Worm (Caenorhabditis elegans) whole organism, L1 larva: Measurements from ENCODE around the gene M28.8.

Experiments used
- alr-1 ChIP-seq: fragments of 200-800 bp; sonication (Bioruptor generic); optimal IDR thresholded peaks from 2 replicates; lab custom pipeline; 2018; ENCODE audit warnings: borderline replicate concordance, mild to moderate bottlenecking, missing genetic modification characterization, missing compliant biosample characterization
- aly-2 ChIP-seq: fragments of 150-350 bp; optimal IDR thresholded peaks from 2 replicates; lab custom pipeline; 2014; ENCODE audit warnings: missing biosample characterization, missing genetic modification characterization
- ceh-63 ChIP-seq: fragments of 200-800 bp; sonication (Bioruptor generic); optimal IDR thresholded peaks from 2 replicates; lab custom pipeline; 2018; ENCODE audit warnings: mild to moderate bottlenecking, missing genetic modification characterization, missing compliant biosample characterization
- ceh-88 ChIP-seq: fragments of 200-800 bp; sonication (Bioruptor generic); IDR thresholded peaks from 2 replicates; pipeline ENCODE4 v1.3.6; 2022; ENCODE audit warnings: missing genetic modification characterization, missing compliant biosample characterization
- ces-1 ChIP-seq: fragments of 150-350 bp; optimal IDR thresholded peaks from 2 replicates; lab custom pipeline; 2014; ENCODE audit warnings: missing biosample characterization, missing genetic modification reagents, missing genetic modification characterization
- dpl-1 ChIP-seq, 3 experiments: fragments of 150-350 bp in 2 of 3; sonication (generic microtip) in 1 of 3; optimal IDR thresholded peaks; 2 replicates each; lab custom pipeline; 2014 to 2017; ENCODE audit warnings: missing biosample characterization in 3 of 3, missing genetic modification characterization in 3 of 3, missing genetic modification reagents in 3 of 3
- dsc-1 ChIP-seq: sonication (generic microtip); optimal IDR thresholded peaks from 2 replicates; lab custom pipeline; 2016; ENCODE audit warnings: mild to moderate bottlenecking, missing genetic modification characterization, missing compliant biosample characterization
- efl-1 ChIP-seq, 4 experiments: fragments of 150-350 bp; optimal IDR thresholded peaks in 3 of 4; peaks in 1 of 4; 1 replicate in 1 of 4; 2 replicates in 3 of 4; lab custom pipeline; 2014; ENCODE audit warnings: missing biosample characterization in 2 of 4, missing genetic modification characterization in 2 of 4, missing genetic modification reagents in 2 of 4
- efl-3 ChIP-seq: fragments of 200-800 bp; sonication (Bioruptor generic); optimal IDR thresholded peaks from 2 replicates; lab custom pipeline; 2018; ENCODE audit warnings: mild to moderate bottlenecking, missing genetic modification characterization, missing compliant biosample characterization
- egl-13 ChIP-seq: sonication (generic microtip); optimal IDR thresholded peaks from 2 replicates; lab custom pipeline; 2016; ENCODE audit warnings: missing genotype, missing genetic modification reagents, missing genetic modification characterization, missing compliant biosample characterization
- elt-2 ChIP-seq: sonication (generic microtip); optimal IDR thresholded peaks from 2 replicates; lab custom pipeline; 2016; ENCODE audit warnings: missing genetic modification characterization, mild to moderate bottlenecking, inconsistent platforms, missing compliant biosample characterization, missing genetic modification reagents
- elt-3 ChIP-seq, 6 experiments: fragments of 150-350 bp in 1 of 6; sonication (generic microtip); optimal IDR thresholded peaks; 2 replicates each; lab custom pipeline; 2017 to 2018; ENCODE audit warnings: missing biosample characterization in 6 of 6, missing genetic modification characterization in 6 of 6, inconsistent platforms in 1 of 6
- ets-5 ChIP-seq: fragments of 200-800 bp; sonication (Bioruptor generic); IDR thresholded peaks from 2 replicates; pipeline ENCODE4 v1.3.6; 2022; ENCODE audit warnings: missing genetic modification characterization, missing compliant biosample characterization
- fkh-8 ChIP-seq: sonication (generic microtip); optimal IDR thresholded peaks from 2 replicates; lab custom pipeline; 2016; ENCODE audit warnings: mild to moderate bottlenecking, missing genetic modification characterization, missing compliant biosample characterization
- hlh-17 ChIP-seq: fragments of 200-800 bp; sonication (Bioruptor generic); optimal IDR thresholded peaks from 2 replicates; lab custom pipeline; 2018; ENCODE audit warnings: missing genetic modification characterization, mild to moderate bottlenecking, missing compliant biosample characterization, moderate library complexity, borderline replicate concordance
- lin-13 ChIP-seq: fragments of 150-350 bp; optimal IDR thresholded peaks from 2 replicates; lab custom pipeline; 2014; ENCODE audit warnings: missing biosample characterization, missing genetic modification reagents, missing genetic modification characterization
- lin-39 ChIP-seq: fragments of 150-350 bp; optimal IDR thresholded peaks from 2 replicates; lab custom pipeline; 2014; ENCODE audit warnings: missing biosample characterization, missing genetic modification reagents, missing genetic modification characterization
- lsy-2 ChIP-seq, 2 experiments: fragments of 150-350 bp; optimal IDR thresholded peaks; 2 replicates each; lab custom pipeline; 2014; ENCODE audit warnings: missing biosample characterization in 2 of 2, missing genetic modification characterization in 2 of 2
- mab-9 ChIP-seq: fragments of 200-800 bp; sonication (Bioruptor generic); IDR thresholded peaks from 2 replicates; pipeline ENCODE4 v1.3.6; 2022; ENCODE audit warnings: missing genetic modification reagents, missing genetic modification characterization, missing compliant biosample characterization
- mef-2 ChIP-seq: fragments of 150-350 bp; optimal IDR thresholded peaks from 2 replicates; lab custom pipeline; 2014; ENCODE audit warnings: missing biosample characterization, missing genetic modification characterization
- nhr-11 ChIP-seq: fragments of 150-350 bp; optimal IDR thresholded peaks from 2 replicates; lab custom pipeline; 2014; ENCODE audit warnings: missing biosample characterization, missing genetic modification characterization
- nhr-12 ChIP-seq: sonication (generic microtip); optimal IDR thresholded peaks from 2 replicates; lab custom pipeline; 2017; ENCODE audit warnings: missing biosample characterization, missing genetic modification characterization
- nhr-237 ChIP-seq: fragments of 150-350 bp; optimal IDR thresholded peaks from 2 replicates; lab custom pipeline; 2014; ENCODE audit warnings: missing biosample characterization, missing genetic modification characterization
- nhr-28 ChIP-seq: fragments of 150-350 bp; optimal IDR thresholded peaks from 2 replicates; lab custom pipeline; 2014; ENCODE audit warnings: missing biosample characterization, missing genetic modification characterization
- nhr-77 ChIP-seq: fragments of 150-350 bp; optimal IDR thresholded peaks from 2 replicates; lab custom pipeline; 2014; ENCODE audit warnings: missing biosample characterization, missing genetic modification characterization
- nhr-84 ChIP-seq: sonication (generic microtip); optimal IDR thresholded peaks from 2 replicates; lab custom pipeline; 2017; ENCODE audit warnings: missing biosample characterization, missing genetic modification characterization
- pag-3 ChIP-seq: sonication (generic microtip); optimal IDR thresholded peaks from 2 replicates; lab custom pipeline; 2017; ENCODE audit warnings: missing genetic modification characterization, mild to moderate bottlenecking, missing compliant biosample characterization, antibody characterized with exemption, borderline replicate concordance; ENCODE audit not compliant: insufficient read depth
- pax-3 ChIP-seq: fragments of 200-800 bp; sonication (Bioruptor generic); optimal IDR thresholded peaks from 2 replicates; lab custom pipeline; 2018; ENCODE audit warnings: mild to moderate bottlenecking, missing genetic modification characterization, moderate library complexity, missing compliant biosample characterization
- skn-1 ChIP-seq: fragments of 150-350 bp; optimal IDR thresholded peaks from 2 replicates; lab custom pipeline; 2014; ENCODE audit warnings: missing biosample characterization, missing genetic modification characterization
- snu-23 ChIP-seq: sonication (generic microtip); optimal IDR thresholded peaks from 2 replicates; lab custom pipeline; 2016; ENCODE audit warnings: missing genetic modification characterization, missing compliant biosample characterization
- sox-4 ChIP-seq: sonication (generic microtip); optimal IDR thresholded peaks from 2 replicates; lab custom pipeline; 2016; ENCODE audit warnings: missing genetic modification characterization, missing compliant biosample characterization
- swsn-7 ChIP-seq: sonication (generic microtip); optimal IDR thresholded peaks from 2 replicates; lab custom pipeline; 2016; ENCODE audit warnings: missing genetic modification characterization, missing compliant biosample characterization
- unc-30 ChIP-seq: sonication (generic microtip); optimal IDR thresholded peaks from 2 replicates; lab custom pipeline; 2017; ENCODE audit warnings: missing biosample characterization, missing genetic modification characterization
- unc-62 ChIP-seq: fragments of 150-350 bp; optimal IDR thresholded peaks from 2 replicates; lab custom pipeline; 2014; ENCODE audit warnings: missing biosample characterization, missing genetic modification reagents, missing genetic modification characterization
- unc-98 ChIP-seq: fragments of 200-800 bp; sonication (Bioruptor generic); IDR thresholded peaks from 2 replicates; pipeline ENCODE4 v1.3.6; 2022; ENCODE audit warnings: missing genetic modification characterization, missing compliant biosample characterization
- zag-1 ChIP-seq: fragments of 150-350 bp; optimal IDR thresholded peaks from 2 replicates; lab custom pipeline; 2014; ENCODE audit warnings: missing biosample characterization, missing genetic modification characterization
- zip-4 ChIP-seq: fragments of 200-800 bp; sonication (Bioruptor generic); optimal IDR thresholded peaks from 2 replicates; lab custom pipeline; 2018; ENCODE audit warnings: mild to moderate bottlenecking, missing genetic modification characterization, moderate library complexity, missing compliant biosample characterization
- ztf-11 ChIP-seq, 2 experiments: sonication (generic microtip); optimal IDR thresholded peaks; 2 replicates each; lab custom pipeline; 2016 to 2017; ENCODE audit warnings: missing genetic modification characterization in 2 of 2, missing biosample characterization in 1 of 2, missing compliant biosample characterization in 1 of 2
- ztf-4 ChIP-seq: fragments of 150-350 bp; optimal IDR thresholded peaks from 2 replicates; lab custom pipeline; 2014; ENCODE audit warnings: missing biosample characterization, missing genetic modification characterization

M28.8 gene

DNA sequence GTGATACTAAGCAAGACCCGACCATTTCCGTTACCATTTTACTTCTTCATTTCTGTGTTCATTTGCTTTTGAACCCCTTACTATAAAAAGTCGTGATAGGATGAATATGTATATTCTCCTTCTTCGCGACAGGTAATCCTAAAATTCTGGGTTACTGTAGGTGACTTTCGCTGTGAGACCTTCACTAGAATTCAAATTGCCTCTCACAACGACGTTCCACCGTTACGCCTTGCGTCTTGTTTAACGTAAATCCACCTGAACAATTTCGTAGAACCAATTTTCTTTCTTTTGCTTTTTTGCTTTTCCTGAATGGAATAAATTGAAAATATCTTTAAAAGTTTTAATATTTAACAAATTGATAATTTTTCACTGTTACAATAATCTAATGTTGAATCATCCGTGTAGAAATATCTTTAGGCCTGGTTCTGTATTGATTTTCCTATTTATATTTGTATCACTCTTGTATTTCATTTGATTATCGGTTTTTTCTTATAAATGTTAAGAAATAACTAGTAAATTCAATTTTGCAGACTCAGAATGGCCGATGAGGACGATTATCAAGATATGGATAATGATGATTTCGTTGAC lies 49.1 kb upstream of the M28.8 start, which contains the start of gene rpb-6 (continued):
- no peak for TF ChIP-seq zip-4 (GFP tag; lab: Kevin White, UChicago)
- TF ChIP-seq nhr-84: no peak
- TF ChIP-seq ces-1 (GFP tag; lab: Kevin White, UChicago): no peak
- no peak for TF ChIP-seq elt-2
- TF ChIP-seq mab-9 (GFP tag; lab: Robert Waterston, UW): no peak
- no peak for TF ChIP-seq unc-30 (tag; lab: Kevin White, UChicago)
- TF ChIP-seq unc-62 (GFP tag; lab: Kevin White, UChicago): no peak
- TF ChIP-seq hlh-17 (GFP tag; lab: Kevin White, UChicago): no peak
- no peak for TF ChIP-seq fkh-8 (tag; lab: Kevin White, UChicago)
- no peak for TF ChIP-seq aly-2 (tag; lab: Kevin White, UChicago)
- TF ChIP-seq elt-3 (tag; optimal IDR thresholded peaks at IDR 0.05; lab: Kevin White, UChicago): peak in 1 of 6 experiments; percentile 2
- TF ChIP-seq lsy-2 (tag; optimal IDR thresholded peaks at IDR 0.05; lab: Kevin White, UChicago): peak; percentile 52 to 86
- peak; percentile 17 for TF ChIP-seq snu-23 (GFP tag; lab: Kevin White, UChicago)
- TF ChIP-seq ceh-63 (GFP tag; lab: Kevin White, UChicago): no peak
- no peak for TF ChIP-seq mef-2 (tag; lab: Kevin White, UChicago)
- no peak for TF ChIP-seq ceh-88 (GFP tag; lab: Robert Waterston, UW)
- TF ChIP-seq, all 84 proteins: peak for 15

DNA sequence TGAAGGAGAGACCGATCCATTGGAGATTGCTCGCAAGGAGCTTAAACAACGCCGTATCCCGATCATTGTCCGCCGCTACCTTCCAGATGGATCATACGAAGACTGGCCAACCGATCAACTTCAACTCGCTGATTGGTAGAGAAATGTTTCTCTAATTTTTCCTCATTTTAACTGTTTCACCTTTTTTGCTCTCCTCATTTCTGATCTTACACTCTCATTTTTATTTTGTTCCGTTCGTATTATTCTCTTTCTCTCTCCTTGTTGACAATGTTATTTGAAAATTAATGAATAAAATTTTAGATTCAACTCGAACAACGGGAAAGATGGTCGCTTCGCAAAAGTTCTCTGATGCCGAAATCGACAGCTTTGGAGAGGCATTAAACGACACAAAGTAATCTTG lies 48.4 kb upstream of the M28.8 start, which contains the start of gene dohh-1:
dohh-1 (plus strand) TSS at position 301 of the 400 bp plus-strand sequence.
- TF ChIP-seq pag-3 (tag; lab: Kevin White, UChicago) (no peak), efl-1 (optimal IDR thresholded peaks at IDR 0.05; lab: Kevin White, UChicago) (no peak), efl-1 (GFP tag; optimal IDR thresholded peaks at IDR 0.05 in 1 of 2; lab: Kevin White, UChicago) (peak in 1 of 2 experiments; percentile 14), egl-13 (tag; lab: Kevin White, UChicago) (no peak), pax-3 (tag; lab: Kevin White, UChicago) (no peak), ztf-4 (no peak)

DNA sequence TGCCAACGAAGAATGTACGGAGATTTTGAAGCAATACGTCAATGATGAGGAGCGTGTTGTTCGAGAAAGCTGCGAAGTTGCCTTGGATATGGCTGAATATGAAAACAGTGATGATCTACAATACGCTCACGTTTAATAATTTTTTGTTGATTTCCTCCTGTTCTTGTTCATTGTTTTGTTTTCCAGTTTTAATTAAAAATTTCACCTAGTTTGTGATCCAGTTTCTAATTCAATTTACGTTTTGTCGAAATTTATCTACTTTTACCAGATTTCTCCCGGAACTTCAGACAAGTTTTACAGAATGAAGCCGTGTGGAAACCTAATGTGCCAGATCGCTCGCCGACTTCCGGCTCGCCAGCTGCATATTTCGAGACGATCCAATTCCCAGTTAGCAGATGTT lies 47.2 kb upstream of the M28.8 start, which contains the start of gene dap-3:
dap-3 (plus strand) TSS at position 301 of the 400 bp plus-strand sequence.
- TF ChIP-seq lin-39: no peak
- TF ChIP-seq dsc-1 (tag; lab: Kevin White, UChicago): no peak

DNA sequence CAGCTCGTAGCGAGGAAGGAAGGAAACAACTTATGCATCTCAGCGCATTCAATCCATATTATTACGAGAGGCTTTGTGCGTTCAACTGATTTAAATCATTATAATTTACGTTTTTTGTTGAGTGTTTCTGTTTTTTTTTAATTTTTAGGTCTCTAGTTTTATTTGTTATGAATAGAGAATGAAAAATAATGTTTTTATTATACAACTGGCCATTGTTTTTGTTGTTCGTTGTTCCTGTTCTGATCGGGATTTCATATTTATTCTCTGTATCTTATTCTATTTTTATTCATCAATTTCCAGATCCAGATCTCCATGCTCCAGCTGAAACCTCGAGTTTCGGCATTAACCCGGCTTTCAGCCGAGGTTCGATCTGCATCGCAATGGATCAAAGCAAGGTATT lies 45.7 kb upstream of the M28.8 start, which contains the start of gene mrps-22:
mrps-22 (plus strand) TSS at position 301 of the 400 bp plus-strand sequence.
- TF ChIP-seq lin-39: no peak
- TF ChIP-seq hlh-17 (GFP tag; lab: Kevin White, UChicago): no peak
- no peak for TF ChIP-seq nhr-11 (tag; lab: Kevin White, UChicago)
- TF ChIP-seq ztf-4: no peak
- TF ChIP-seq mef-2 (tag; lab: Kevin White, UChicago): no peak

DNA sequence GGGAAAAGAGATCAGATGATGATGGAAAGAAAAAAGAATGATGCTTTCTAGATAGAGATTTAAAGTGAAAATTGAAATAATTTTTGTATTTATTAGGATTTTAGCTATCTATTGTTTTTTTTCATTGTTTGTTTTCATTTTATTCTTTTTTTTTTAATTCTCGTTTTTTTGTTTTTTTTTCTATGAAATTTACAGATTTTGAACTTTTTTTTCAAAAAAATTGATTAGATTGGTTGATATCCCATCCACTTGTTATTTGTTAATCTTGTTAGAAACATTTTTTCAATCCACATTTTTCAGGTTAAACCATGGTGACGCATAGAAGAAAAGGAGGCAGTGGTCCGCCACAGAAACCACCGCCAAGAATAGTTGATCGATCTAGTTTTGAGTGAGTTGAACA lies 44.0 kb upstream of the M28.8 start, which contains the start of gene algn-9:
algn-9 (plus strand) TSS at position 301 of the 400 bp plus-strand sequence.
- no peak for TF ChIP-seq efl-1 (optimal IDR thresholded peaks at IDR 0.05; lab: Kevin White, UChicago)
- no peak for TF ChIP-seq efl-1 (GFP tag; optimal IDR thresholded peaks at IDR 0.05 in 1 of 2; lab: Kevin White, UChicago)
- TF ChIP-seq fkh-8 (tag; lab: Kevin White, UChicago): no peak
- TF ChIP-seq ztf-11 (tag; optimal IDR thresholded peaks at IDR 0.05; lab: Kevin White, UChicago): no peak

DNA sequence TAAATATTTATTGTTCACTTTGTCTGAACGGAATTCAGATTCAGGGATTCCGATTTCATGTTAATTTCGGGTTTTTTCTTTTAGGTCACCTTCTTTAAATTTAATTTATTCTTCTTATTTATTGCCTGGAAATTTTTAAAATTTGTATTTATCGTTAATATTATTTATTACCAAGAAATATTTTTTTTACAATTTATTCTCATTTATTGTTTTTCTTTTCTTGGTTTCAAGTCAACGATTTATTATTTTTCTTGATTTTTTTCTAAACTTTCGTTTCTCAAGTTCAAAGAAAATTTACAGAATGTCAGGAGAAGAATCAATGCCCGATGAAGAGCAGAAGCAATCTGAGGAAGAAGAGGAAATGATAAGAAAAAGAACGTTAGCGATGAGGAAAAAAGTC lies 40.3 kb upstream of the M28.8 start, which contains the start of gene crn-3:
crn-3 (plus strand) TSS at position 301 of the 400 bp plus-strand sequence.
- no peak for TF ChIP-seq dpl-1 (GFP tag; optimal IDR thresholded peaks at IDR 0.05; lab: Kevin White, UChicago)
- TF ChIP-seq alr-1 (tag; lab: Kevin White, UChicago): no peak
- TF ChIP-seq sox-4: no peak
- no peak for TF ChIP-seq zag-1 (tag; lab: Kevin White, UChicago)
- no peak for TF ChIP-seq nhr-28
- TF ChIP-seq nhr-237: no peak
- TF ChIP-seq nhr-77 (tag; lab: Kevin White, UChicago): no peak
- TF ChIP-seq skn-1 (tag; lab: Kevin White, UChicago): no peak
- no peak for TF ChIP-seq lsy-2 (tag; optimal IDR thresholded peaks at IDR 0.05; lab: Kevin White, UChicago)
- TF ChIP-seq lin-13 (GFP tag; lab: Kevin White, UChicago): no peak
- TF ChIP-seq ets-5: no peak
- no peak for TF ChIP-seq mef-2 (tag; lab: Kevin White, UChicago)
- TF ChIP-seq swsn-7 (tag; lab: Kevin White, UChicago): no peak
- no peak for TF ChIP-seq nhr-12 (tag; lab: Kevin White, UChicago)
- TF ChIP-seq efl-3 (GFP tag; lab: Kevin White, UChicago): no peak
- no peak for TF ChIP-seq unc-98 (GFP tag; lab: Robert Waterston, UW)
